Worm (Caenorhabditis elegans) whole organism, L1 larva: ENCODE results near the gene Y43F8C.3.

Source experiments
- C16A3.4 ChIP-seq: fragments of 150-350 bp; optimal IDR thresholded peaks from 2 replicates; lab custom pipeline; 2014; ENCODE audit warnings: missing biosample characterization, missing genetic modification characterization
- ama-1 ChIP-seq: fragments of 150-350 bp; optimal IDR thresholded peaks from 2 replicates; lab custom pipeline; 2014
- egl-27 ChIP-seq, 2 experiments: fragments of 150-350 bp in 1 of 2; sonication (generic microtip); optimal IDR thresholded peaks; 3 replicates each; lab custom pipeline; 2017 to 2018; ENCODE audit warnings: missing biosample characterization in 2 of 2, missing genetic modification characterization in 2 of 2, missing genetic modification reagents in 2 of 2
- hpl-2 ChIP-seq: fragments of 150-350 bp; optimal IDR thresholded peaks from 2 replicates; lab custom pipeline; 2014; ENCODE audit warnings: missing biosample characterization, missing genetic modification reagents, missing genetic modification characterization
- lin-13 ChIP-seq: fragments of 150-350 bp; optimal IDR thresholded peaks from 2 replicates; lab custom pipeline; 2014; ENCODE audit warnings: missing biosample characterization, missing genetic modification reagents, missing genetic modification characterization
- lin-15B ChIP-seq: fragments of 150-350 bp; sonication (generic microtip); optimal IDR thresholded peaks from 3 replicates; lab custom pipeline; 2014; ENCODE audit warnings: missing biosample characterization, missing genetic modification characterization
- mep-1 ChIP-seq: fragments of 150-350 bp; optimal IDR thresholded peaks from 2 replicates; lab custom pipeline; 2014; ENCODE audit warnings: missing biosample characterization, missing genetic modification characterization
- nhr-11 ChIP-seq: fragments of 150-350 bp; optimal IDR thresholded peaks from 2 replicates; lab custom pipeline; 2014; ENCODE audit warnings: missing biosample characterization, missing genetic modification characterization
- nhr-76 ChIP-seq: sonication (generic microtip); optimal IDR thresholded peaks from 2 replicates; lab custom pipeline; 2017; ENCODE audit warnings: missing biosample characterization, missing genetic modification characterization
- nhr-77 ChIP-seq: fragments of 150-350 bp; optimal IDR thresholded peaks from 2 replicates; lab custom pipeline; 2014; ENCODE audit warnings: missing biosample characterization, missing genetic modification characterization
- snpc-4 ChIP-seq: fragments of 150-350 bp; optimal IDR thresholded peaks from 2 replicates; lab custom pipeline; 2014; ENCODE audit warnings: missing biosample characterization, missing genetic modification characterization

ce11 chrV:19655151-19655550 lies 32.7 kb upstream of the Y43F8C.3 start, which contains the start of gene dmd-3:
- TF ChIP-seq mep-1 (tag; lab: Kevin White, UChicago) (no peak), ama-1 (lab: Kevin White, UChicago) (no peak), hpl-2 (GFP tag; lab: Kevin White, UChicago) (no peak), snpc-4 (tag; lab: Kevin White, UChicago) (no peak), nhr-11 (tag; lab: Kevin White, UChicago) (no peak), nhr-77 (no peak), C16A3.4 (no peak), lin-13 (GFP tag; lab: Kevin White, UChicago) (no peak), lin-15B (tag; lab: Kevin White, UChicago) (no peak), nhr-76 (no peak), egl-27 (tag; optimal IDR thresholded peaks at IDR 0.05; lab: Kevin White, UChicago) (no peak)
